Fruit fly (Drosophila melanogaster): Measurements from ENCODE around the gene CG12236.

Gene CG12236

DNA sequence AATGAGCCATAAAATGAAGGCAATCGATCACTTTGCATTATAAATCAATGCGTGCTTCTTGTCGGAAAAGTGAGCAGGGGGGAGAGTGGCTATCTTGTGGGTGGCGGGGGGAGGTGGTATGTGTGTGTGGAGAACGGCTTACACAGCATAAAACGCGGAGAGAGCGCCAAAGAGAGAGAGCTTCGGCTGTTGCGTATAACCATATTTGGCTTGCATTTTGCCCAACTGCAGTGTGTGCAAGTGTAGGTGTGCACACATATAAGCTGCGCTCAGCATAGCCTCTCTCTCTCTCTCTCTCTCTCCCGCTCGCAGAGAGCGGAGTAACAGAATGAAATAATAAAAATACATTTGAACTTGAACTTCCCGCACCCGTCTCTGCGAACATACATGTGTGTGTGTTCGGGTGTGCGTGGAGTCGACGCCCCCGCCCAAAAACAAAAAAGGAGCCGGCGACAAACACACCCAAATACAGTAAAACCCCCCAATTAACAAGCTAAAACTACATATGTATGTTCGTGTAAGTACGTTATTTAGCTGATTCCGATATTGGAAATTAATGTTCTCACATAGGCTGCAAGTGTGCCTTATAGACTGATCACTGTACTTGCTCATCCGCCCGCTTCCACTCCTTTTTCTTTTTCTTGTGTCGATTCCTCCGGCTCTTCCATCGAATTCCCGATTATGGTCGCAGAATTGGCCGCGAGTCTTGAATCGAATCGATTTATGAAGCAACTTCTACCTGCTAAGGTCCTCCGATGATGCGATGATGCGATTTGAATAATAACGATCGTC, 21.0 kb upstream of the CG12236 start (continued):
- TF ChIP-seq Hey (tag; optimal IDR thresholded peaks at IDR 0.05) = no peak
- TF ChIP-seq HHEX (GFP tag; optimal IDR thresholded peaks at IDR 0.05) = no peak
- TF ChIP-seq CG5180 (GFP tag; optimal IDR thresholded peaks at IDR 0.05) = no peak
- TF ChIP-seq Ada2b (GFP tag; IDR thresholded peaks at IDR 0.05) = no peak
- no peak for TF ChIP-seq lmd (GFP tag; IDR thresholded peaks at IDR 0.05)
- no peak for TF ChIP-seq CG7556 (GFP tag; optimal IDR thresholded peaks at IDR 0.05)
- TF ChIP-seq B-H1 (GFP tag; IDR thresholded peaks at IDR 0.05) = no peak
- TF ChIP-seq CG4820 (GFP tag; optimal IDR thresholded peaks at IDR 0.05) = no peak
- no peak for TF ChIP-seq CG16813 (GFP tag; IDR thresholded peaks at IDR 0.05; ENCODE audit: partially characterized antibody)
- no peak for TF ChIP-seq Myb (GFP tag; optimal IDR thresholded peaks at IDR 0.05)
- TF ChIP-seq sob (GFP tag; IDR thresholded peaks at IDR 0.05) = 0 out of 2 replicates have a peak, but pooled peaks have one; percentile 26
- TF ChIP-seq Gug (GFP tag; IDR thresholded peaks at IDR 0.05) = 0 out of 4 replicates have a peak, but pooled peaks have one; percentile 23
- TF ChIP-seq Atf-2 (GFP tag; optimal IDR thresholded peaks at IDR 0.05) = no peak
- no peak for TF ChIP-seq Sry-δ (GFP tag; optimal IDR thresholded peaks at IDR 0.05)
- no peak for TF ChIP-seq Ets97D (GFP tag; optimal IDR thresholded peaks at IDR 0.05)
- no peak for TF ChIP-seq salm (tag; optimal IDR thresholded peaks at IDR 0.05)
- no peak for TF ChIP-seq CG8388 (GFP tag; optimal IDR thresholded peaks at IDR 0.05)
- no peak for TF ChIP-seq CG14710 (tag; optimal IDR thresholded peaks at IDR 0.05)
- TF ChIP-seq Usf (GFP tag; optimal IDR thresholded peaks at IDR 0.05) = no peak
- TF ChIP-seq CG2129 (GFP tag; IDR thresholded peaks at IDR 0.05; ENCODE audit: partially characterized antibody) = no peak
- TF ChIP-seq gfzf (GFP tag; optimal IDR thresholded peaks at IDR 0.05) = no peak
- TF ChIP-seq bigmax (GFP tag; optimal IDR thresholded peaks at IDR 0.05) = no peak
- TF ChIP-seq toy (GFP tag; IDR thresholded peaks at IDR 0.05) = no peak
- peak; percentile 22 for TF ChIP-seq HLHmδ (GFP tag; optimal IDR thresholded peaks at IDR 0.05)
- TF ChIP-seq CG4328 (GFP tag; optimal IDR thresholded peaks at IDR 0.05) = no peak
- no peak for TF ChIP-seq Dip2 (GFP tag; IDR thresholded peaks at IDR 0.05)
- TF ChIP-seq CG15479 (GFP tag; optimal IDR thresholded peaks at IDR 0.05) = no peak
- TF ChIP-seq sisA (GFP tag; IDR thresholded peaks at IDR 0.05) = peak; percentile 27; the same call in 1 of the 2 replicates
- TF ChIP-seq CG4404 (GFP tag; IDR thresholded peaks at IDR 0.05) = no peak
- TF ChIP-seq en (GFP tag; optimal IDR thresholded peaks at IDR 0.05) = no peak
- peak; percentile 60 for TF ChIP-seq nom (GFP tag; optimal IDR thresholded peaks at IDR 0.05)
- no peak for TF ChIP-seq CG11560 (tag; IDR thresholded peaks at IDR 0.05)
- no peak for TF ChIP-seq Adf1 (GFP tag; IDR thresholded peaks at IDR 0.05)
- TF ChIP-seq zf30C (GFP tag; optimal IDR thresholded peaks at IDR 0.05) = no peak
- no peak for TF ChIP-seq insv (GFP tag; optimal IDR thresholded peaks at IDR 0.05)
- TF ChIP-seq ken (GFP tag; IDR thresholded peaks at IDR 0.05) = no peak
- no peak for TF ChIP-seq CG13775 (GFP tag; optimal IDR thresholded peaks at IDR 0.05)
- TF ChIP-seq gcm2 (GFP tag; optimal IDR thresholded peaks at IDR 0.05) = no peak
- no peak for TF ChIP-seq CG31388 (GFP tag; optimal IDR thresholded peaks at IDR 0.05)
- no peak for TF ChIP-seq Camta (GFP tag; optimal IDR thresholded peaks at IDR 0.05)
- TF ChIP-seq CG2889 (GFP tag; IDR thresholded peaks at IDR 0.05) = no peak
- no peak for TF ChIP-seq D19B (GFP tag; optimal IDR thresholded peaks at IDR 0.05)
- 0 out of 2 replicates have a peak, but pooled peaks have one; percentile 19 for TF ChIP-seq E2f1 (GFP tag; IDR thresholded peaks at IDR 0.05)
- TF ChIP-seq ERR (GFP tag; optimal IDR thresholded peaks at IDR 0.05) = no peak
- TF ChIP-seq fru (optimal IDR thresholded peaks at IDR 0.05) = no peak
- TF ChIP-seq Lhr (GFP tag; optimal IDR thresholded peaks at IDR 0.05) = no peak
- peak; percentile 62; the same call in 1 of the 2 replicates for TF ChIP-seq Xrp1 (GFP tag; IDR thresholded peaks at IDR 0.05)
- TF ChIP-seq aop (GFP tag; IDR thresholded peaks at IDR 0.05) = no peak
- TF ChIP-seq CG4730 (GFP tag; IDR thresholded peaks at IDR 0.05) = no peak
- TF ChIP-seq grn (GFP tag; optimal IDR thresholded peaks at IDR 0.05) = no peak
- peak; percentile 46 for TF ChIP-seq CG18262 (tag; optimal IDR thresholded peaks at IDR 0.05)

All from whole organism, embryonic.